Worm (Caenorhabditis elegans) whole organism, L4 larva: Measurements from ENCODE around the gene his-16.
A peak's percentile ranks its signal among the peaks of the same experiment; 100 is the strongest.

Experiments used
- D1046.2 ChIP-seq: fragments of 200-800 bp; sonication (Bioruptor generic); IDR thresholded peaks from 2 replicates; pipeline ENCODE4 v1.3.6; 2022; ENCODE audit warnings: missing genetic modification characterization, missing compliant biosample characterization
- F26F4.8 ChIP-seq: fragments of 200-800 bp; sonication (Bioruptor generic); conservative IDR thresholded peaks from 2 replicates; pipeline ENCODE4 v1.3.6; 2022; ENCODE audit warnings: missing genetic modification characterization, missing compliant biosample characterization
- F44E2.7 ChIP-seq: fragments of 200-800 bp; sonication (Bioruptor generic); IDR thresholded peaks from 2 replicates; pipeline ENCODE4 v2.1.2; 2022; ENCODE audit warnings: missing genetic modification characterization, missing compliant biosample characterization
- T20F7.1 ChIP-seq: fragments of 200-800 bp; sonication (Bioruptor generic); optimal IDR thresholded peaks from 2 replicates; lab custom pipeline; 2018; ENCODE audit warnings: mild to moderate bottlenecking, missing genetic modification characterization, missing compliant biosample characterization
- T26A8.4 ChIP-seq: fragments of 200-800 bp; sonication (Bioruptor generic); IDR thresholded peaks from 2 replicates; pipeline ENCODE4 v1.3.6; 2022; ENCODE audit warnings: missing genetic modification characterization, missing compliant biosample characterization
- Y5F2A.4 ChIP-seq: fragments of 200-800 bp; sonication (Bioruptor generic); optimal IDR thresholded peaks from 2 replicates; lab custom pipeline; 2018; ENCODE audit warnings: mild to moderate bottlenecking, missing genetic modification characterization, missing compliant biosample characterization
- Y75B8A.6 ChIP-seq: fragments of 200-800 bp; sonication (Bioruptor generic); IDR thresholded peaks from 2 replicates; pipeline ENCODE4 v1.3.6; 2022; ENCODE audit warnings: missing genetic modification reagents, missing genetic modification characterization, missing compliant biosample characterization
- aly-2 ChIP-seq: sonication (generic microtip); optimal IDR thresholded peaks from 2 replicates; lab custom pipeline; 2018; ENCODE audit warnings: missing biosample characterization, missing genetic modification characterization
- attf-4 ChIP-seq: sonication (generic microtip); optimal IDR thresholded peaks from 3 replicates; lab custom pipeline; 2017; ENCODE audit warnings: missing biosample characterization, missing genetic modification characterization
- ceh-82 ChIP-seq: sonication (generic microtip); optimal IDR thresholded peaks from 2 replicates; lab custom pipeline; 2017; ENCODE audit warnings: missing biosample characterization, missing genetic modification characterization
- ces-1 ChIP-seq: fragments of 150-350 bp; sonication (generic microtip); optimal IDR thresholded peaks from 4 replicates; lab custom pipeline; 2014; ENCODE audit warnings: missing biosample characterization, missing genetic modification reagents, missing genetic modification characterization
- cey-2 ChIP-seq: sonication (generic microtip); optimal IDR thresholded peaks from 3 replicates; lab custom pipeline; 2017; ENCODE audit warnings: missing genetic modification characterization, mild to moderate bottlenecking, missing compliant biosample characterization, antibody characterized with exemption, borderline replicate concordance; ENCODE audit not compliant: insufficient read depth
- daf-19 ChIP-seq: fragments of 200-800 bp; sonication (Bioruptor generic); conservative IDR thresholded peaks from 2 replicates; pipeline ENCODE4 v1.3.6; 2022; ENCODE audit warnings: missing genetic modification characterization, missing compliant biosample characterization
- dmd-8 ChIP-seq: fragments of 200-800 bp; sonication (Bioruptor generic); IDR thresholded peaks from 2 replicates; pipeline ENCODE4 v1.3.6; 2022; ENCODE audit warnings: missing genetic modification characterization, missing compliant biosample characterization
- duxl-1 ChIP-seq: sonication (generic microtip); optimal IDR thresholded peaks from 2 replicates; lab custom pipeline; 2016; ENCODE audit warnings: mild to moderate bottlenecking, missing genetic modification characterization, moderate library complexity, missing compliant biosample characterization; ENCODE audit not compliant: poor library complexity
- dve-1 ChIP-seq: sonication (generic microtip); optimal IDR thresholded peaks from 2 replicates; lab custom pipeline; 2017; ENCODE audit warnings: antibody characterized with exemption, mild to moderate bottlenecking, missing genetic modification characterization, missing compliant biosample characterization; ENCODE audit not compliant: insufficient read depth
- egl-43 ChIP-seq: fragments of 200-800 bp; sonication (Bioruptor generic); IDR thresholded peaks from 2 replicates; pipeline ENCODE4 v1.3.6; 2022; ENCODE audit warnings: missing genetic modification reagents, missing genetic modification characterization, missing compliant biosample characterization
- jun-1 ChIP-seq: fragments of 150-350 bp; optimal IDR thresholded peaks from 2 replicates; lab custom pipeline; 2014; ENCODE audit warnings: missing biosample characterization, missing genetic modification reagents, missing genetic modification characterization
- lin-13 ChIP-seq: fragments of 150-350 bp; optimal IDR thresholded peaks from 2 replicates; lab custom pipeline; 2014; ENCODE audit warnings: missing biosample characterization, missing genetic modification reagents, missing genetic modification characterization
- lin-15B ChIP-seq: fragments of 150-350 bp; sonication (generic microtip); optimal IDR thresholded peaks from 3 replicates; lab custom pipeline; 2014; ENCODE audit warnings: missing biosample characterization, missing genetic modification characterization
- lin-29 ChIP-seq: fragments of 200-800 bp; sonication (Bioruptor generic); IDR thresholded peaks from 2 replicates; pipeline ENCODE4 v1.3.6; 2022; ENCODE audit warnings: missing genetic modification reagents, missing genetic modification characterization, missing compliant biosample characterization
- lin-38 ChIP-seq: fragments of 200-800 bp; sonication (Bioruptor generic); IDR thresholded peaks from 2 replicates; pipeline ENCODE4 v1.3.6; 2022; ENCODE audit warnings: missing genetic modification reagents, missing genetic modification characterization, missing compliant biosample characterization
- lir-3 ChIP-seq: sonication (generic microtip); optimal IDR thresholded peaks from 2 replicates; lab custom pipeline; 2016; ENCODE audit warnings: mild to moderate bottlenecking, missing genetic modification characterization, missing compliant biosample characterization
- lsy-2 ChIP-seq, 2 experiments: fragments of 150-350 bp in 1 of 2; sonication (generic microtip) in 1 of 2; optimal IDR thresholded peaks; 2 replicates each; lab custom pipeline; 2014 to 2017; ENCODE audit warnings: missing biosample characterization in 2 of 2, missing genetic modification characterization in 2 of 2
- madf-9 ChIP-seq: fragments of 200-800 bp; sonication (Bioruptor generic); conservative IDR thresholded peaks from 2 replicates; pipeline ENCODE4 v1.3.6; 2022; ENCODE audit warnings: missing genetic modification reagents, missing genetic modification characterization, missing compliant biosample characterization
- mdl-1 ChIP-seq, 2 experiments: fragments of 150-350 bp in 1 of 2; sonication (generic microtip) in 1 of 2; optimal IDR thresholded peaks; 2 replicates each; lab custom pipeline; 2014 to 2017; ENCODE audit warnings: missing biosample characterization in 2 of 2, missing genetic modification characterization in 2 of 2
- mdt-29 ChIP-seq: fragments of 200-800 bp; sonication (Bioruptor generic); IDR thresholded peaks from 2 replicates; pipeline ENCODE4 v1.3.6; 2022; ENCODE audit warnings: missing genetic modification reagents, missing genetic modification characterization, missing compliant biosample characterization
- mes-2 ChIP-seq: sonication (generic microtip); optimal IDR thresholded peaks from 2 replicates; lab custom pipeline; 2016; ENCODE audit warnings: missing genotype, mild to moderate bottlenecking, missing genetic modification characterization, missing compliant biosample characterization; ENCODE audit not compliant: poor library complexity, severe bottlenecking
- mxl-2 ChIP-seq: fragments of 200-800 bp; sonication (Bioruptor generic); conservative IDR thresholded peaks from 2 replicates; pipeline ENCODE4 v1.3.6; 2022; ENCODE audit warnings: missing genetic modification reagents, missing genetic modification characterization, missing compliant biosample characterization
- mxl-3 ChIP-seq: fragments of 200-800 bp; sonication (Bioruptor generic); optimal IDR thresholded peaks from 2 replicates; lab custom pipeline; 2018; ENCODE audit warnings: mild to moderate bottlenecking, missing genetic modification characterization, missing compliant biosample characterization
- nhr-10 ChIP-seq: fragments of 150-350 bp; optimal IDR thresholded peaks from 2 replicates; lab custom pipeline; 2014; ENCODE audit warnings: missing biosample characterization, missing genetic modification characterization
- nhr-11 ChIP-seq: fragments of 150-350 bp; optimal IDR thresholded peaks from 2 replicates; lab custom pipeline; 2014; ENCODE audit warnings: missing biosample characterization, missing genetic modification characterization
- nhr-111 ChIP-seq: fragments of 200-800 bp; sonication (Bioruptor generic); optimal IDR thresholded peaks from 2 replicates; lab custom pipeline; 2018; ENCODE audit warnings: mild to moderate bottlenecking, missing genetic modification characterization, missing compliant biosample characterization
- nhr-25 ChIP-seq: sonication (generic microtip); optimal IDR thresholded peaks from 2 replicates; lab custom pipeline; 2017; ENCODE audit warnings: missing genetic modification characterization, mild to moderate bottlenecking, missing compliant biosample characterization, antibody characterized with exemption, moderate library complexity, borderline replicate concordance; ENCODE audit not compliant: insufficient read depth
- nhr-28 ChIP-seq: fragments of 150-350 bp; optimal IDR thresholded peaks from 2 replicates; lab custom pipeline; 2014; ENCODE audit warnings: missing biosample characterization, missing genetic modification characterization
- nhr-41 ChIP-seq: fragments of 200-800 bp; sonication (Bioruptor generic); IDR thresholded peaks from 2 replicates; pipeline ENCODE4 v1.3.6; 2022; ENCODE audit warnings: missing genetic modification reagents, missing genetic modification characterization, missing compliant biosample characterization
- nhr-76 ChIP-seq: fragments of 150-350 bp; optimal IDR thresholded peaks from 2 replicates; lab custom pipeline; 2014; ENCODE audit warnings: missing biosample characterization, missing genetic modification characterization
- pha-4 ChIP-seq, 2 experiments: fragments of 150-350 bp in 1 of 2; fragments of 200-800 bp in 1 of 2; sonication (Bioruptor generic) in 1 of 2; IDR thresholded peaks in 1 of 2; optimal IDR thresholded peaks in 1 of 2; 2 replicates each; pipeline versions ENCODE4 v1.3.6 to Lab custom; 2014 to 2022; ENCODE audit warnings: missing genetic modification characterization in 2 of 2, missing genetic modification reagents in 2 of 2, missing biosample characterization in 1 of 2, missing compliant biosample characterization in 1 of 2
- php-3 ChIP-seq: fragments of 200-800 bp; sonication (Bioruptor generic); IDR thresholded peaks from 2 replicates; pipeline ENCODE4 v1.3.6; 2022; ENCODE audit warnings: missing genetic modification reagents, missing genetic modification characterization, missing compliant biosample characterization
- pqm-1 ChIP-seq: sonication (generic microtip); optimal IDR thresholded peaks from 2 replicates; lab custom pipeline; 2017; ENCODE audit warnings: missing biosample characterization, missing genetic modification characterization
- sdz-12 ChIP-seq: fragments of 200-800 bp; sonication (Bioruptor generic); optimal IDR thresholded peaks from 2 replicates; lab custom pipeline; 2018; ENCODE audit warnings: mild to moderate bottlenecking, missing genetic modification characterization, missing compliant biosample characterization
- set-16 ChIP-seq: fragments of 200-800 bp; sonication (Bioruptor generic); IDR thresholded peaks from 2 replicates; pipeline ENCODE4 v1.3.6; 2022; ENCODE audit warnings: missing genetic modification reagents, missing genetic modification characterization, missing compliant biosample characterization
- unc-62 ChIP-seq, 3 experiments: fragments of 150-350 bp in 1 of 3; sonication (generic microtip); optimal IDR thresholded peaks in 2 of 3; peaks in 1 of 3; 1 replicate in 1 of 3; 2 replicates in 2 of 3; lab custom pipeline; 2014 to 2017; ENCODE audit warnings: missing biosample characterization in 3 of 3, missing genetic modification characterization in 3 of 3, missing genetic modification reagents in 3 of 3, missing genotype in 1 of 3
- vab-7 ChIP-seq: fragments of 200-800 bp; sonication (Bioruptor generic); IDR thresholded peaks from 2 replicates; pipeline ENCODE4 v1.3.6; 2022; ENCODE audit warnings: missing genetic modification reagents, missing genetic modification characterization, missing compliant biosample characterization
- zag-1 ChIP-seq: fragments of 150-350 bp; optimal IDR thresholded peaks from 2 replicates; lab custom pipeline; 2014; ENCODE audit warnings: missing biosample characterization, missing genetic modification characterization
- zip-2 ChIP-seq: fragments of 150-350 bp; optimal IDR thresholded peaks from 2 replicates; lab custom pipeline; 2014; ENCODE audit warnings: missing biosample characterization, missing genetic modification characterization
- ztf-11 ChIP-seq: fragments of 150-350 bp; optimal IDR thresholded peaks from 2 replicates; lab custom pipeline; 2014; ENCODE audit warnings: missing biosample characterization, missing genetic modification characterization

Gene his-16

DNA sequence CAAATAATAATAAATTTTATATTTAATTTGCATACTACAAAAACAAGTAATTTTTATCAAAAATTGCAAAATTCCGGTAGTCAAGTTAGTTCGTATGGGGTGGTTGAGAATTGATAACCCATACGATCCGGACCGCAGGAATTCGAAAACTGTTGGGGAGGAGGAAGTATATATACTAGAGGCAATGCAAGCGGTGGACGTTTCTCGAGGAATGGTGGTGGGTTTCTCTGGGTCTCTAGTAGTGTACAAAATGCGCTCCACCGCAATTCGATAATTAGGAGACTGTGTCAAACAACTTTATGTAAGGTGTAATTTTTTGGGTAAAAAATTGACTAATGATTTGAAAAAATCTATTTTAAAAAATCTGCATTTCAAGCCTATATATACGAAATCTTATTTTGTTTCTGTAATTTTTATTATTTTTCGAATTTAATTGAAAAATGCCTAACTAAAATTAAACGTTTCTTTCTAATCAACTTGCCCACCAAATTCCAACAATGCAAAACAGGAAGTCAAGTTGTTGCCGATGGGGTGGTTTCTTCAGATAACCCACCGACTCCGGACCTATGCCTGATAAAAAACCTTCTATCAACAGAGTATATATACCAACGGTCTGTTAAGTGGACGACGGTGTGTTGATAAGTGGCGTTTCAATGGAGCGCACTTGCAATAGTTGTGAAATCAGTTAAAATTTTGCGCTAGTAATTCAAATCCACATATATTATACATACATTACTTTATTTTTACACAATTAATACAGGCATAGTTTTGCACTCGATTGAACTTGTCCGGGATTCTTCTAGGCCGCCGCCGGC is 16.6 kb upstream of the his-16 start (continued):
- peak; percentile 94 for TF ChIP-seq egl-43 (GFP tag; lab: Robert Waterston, UW)
- TF ChIP-seq zag-1 (tag; lab: Kevin White, UChicago) = no peak
- no peak for TF ChIP-seq aly-2 (tag; lab: Kevin White, UChicago)
- peak; percentile 42; the same call in 1 of the 2 replicates for TF ChIP-seq nhr-41 (GFP tag; lab: Robert Waterston, UW)
- peak; percentile 89 for TF ChIP-seq madf-9 (GFP tag; lab: Robert Waterston, UW)
- TF ChIP-seq nhr-10 (tag; lab: Kevin White, UChicago) = no peak
- no peak for TF ChIP-seq cey-2
- TF ChIP-seq pqm-1 = peak; percentile 35
- peak; percentile 50 for TF ChIP-seq nhr-28
- peak; percentile 59 for TF ChIP-seq mdt-29 (GFP tag; lab: Robert Waterston, UW)
- no peak for TF ChIP-seq ztf-11
- TF ChIP-seq dmd-8 = peak; percentile 85
- peak; percentile 84; the same call in 1 of the 2 replicates for TF ChIP-seq Y75B8A.6 (GFP tag; lab: Robert Waterston, UW)
- no peak for TF ChIP-seq attf-4 (tag; lab: Kevin White, UChicago)
- TF ChIP-seq daf-19 (GFP tag; lab: Robert Waterston, UW) = no peak
- peak in 1 of 2 experiments; percentile 98 for TF ChIP-seq unc-62 (GFP tag; optimal IDR thresholded peaks at IDR 0.05 in 1 of 2; lab: Kevin White, UChicago)
- no peak for TF ChIP-seq unc-62 (tag; optimal IDR thresholded peaks at IDR 0.05; lab: Kevin White, UChicago)
- TF ChIP-seq nhr-111 (GFP tag; lab: Kevin White, UChicago) = peak; percentile 71
- TF ChIP-seq mdl-1 (tag; optimal IDR thresholded peaks at IDR 0.05; lab: Kevin White, UChicago) = peak; percentile 10 to 11
- peak; percentile 92 for TF ChIP-seq lin-38 (GFP tag; lab: Robert Waterston, UW)
- TF ChIP-seq duxl-1 (tag; lab: Kevin White, UChicago) = peak; percentile 93
- no peak for TF ChIP-seq nhr-76 (tag; lab: Kevin White, UChicago)
- TF ChIP-seq jun-1 (tag; lab: Kevin White, UChicago) = peak; percentile 65
- TF ChIP-seq lsy-2 (tag; optimal IDR thresholded peaks at IDR 0.05; lab: Kevin White, UChicago) = peak; percentile 38 to 93
- peak; percentile 37 for TF ChIP-seq Y5F2A.4 (GFP tag; lab: Kevin White, UChicago)
- peak; percentile 79; the same call in 1 of the 2 replicates for TF ChIP-seq F44E2.7
- 0 out of 2 replicates have a peak, but pooled peaks have one; percentile 8 for TF ChIP-seq set-16 (GFP tag; lab: Robert Waterston, UW)
- TF ChIP-seq sdz-12 (GFP tag; lab: Kevin White, UChicago) = no peak
- TF ChIP-seq T20F7.1 = no peak
- TF ChIP-seq ces-1 = peak; percentile 20
- TF ChIP-seq vab-7 (GFP tag; lab: Robert Waterston, UW) = peak; percentile 86
- TF ChIP-seq nhr-11 (tag; lab: Kevin White, UChicago) = peak; percentile 87
- TF ChIP-seq pha-4 (GFP tag; IDR thresholded peaks at IDR 0.05; lab: Robert Waterston, UW) = peak; percentile 94
- peak; percentile 71 for TF ChIP-seq pha-4 (tag; optimal IDR thresholded peaks at IDR 0.05; lab: Kevin White, UChicago)
- no peak for TF ChIP-seq ceh-82 (tag; lab: Kevin White, UChicago)
- TF ChIP-seq nhr-25 (tag; lab: Kevin White, UChicago) = peak; percentile 82
- peak; percentile 87 for TF ChIP-seq T26A8.4 (GFP tag; lab: Robert Waterston, UW)
- peak; percentile 65; the same call in 1 of the 2 replicates for TF ChIP-seq F26F4.8 (GFP tag; lab: Robert Waterston, UW)
- peak; percentile 69 for TF ChIP-seq zip-2 (tag; lab: Kevin White, UChicago)
- TF ChIP-seq lin-13 (GFP tag; lab: Kevin White, UChicago) = peak; percentile 89
- TF ChIP-seq lin-15B (tag; lab: Kevin White, UChicago) = no peak
- peak; percentile 86 for TF ChIP-seq D1046.2 (GFP tag; lab: Robert Waterston, UW)
- peak; percentile 95 for TF ChIP-seq dve-1
- peak; percentile 94 for TF ChIP-seq mes-2 (tag; lab: Kevin White, UChicago)
- TF ChIP-seq php-3 (GFP tag; lab: Robert Waterston, UW) = peak; percentile 50; the same call in 1 of the 2 replicates
- TF ChIP-seq lir-3 (tag; lab: Kevin White, UChicago) = peak; percentile 67
- peak; percentile 24 for TF ChIP-seq mxl-3 (GFP tag; lab: Kevin White, UChicago)
- peak; percentile 56; the same call in 1 of the 2 replicates for TF ChIP-seq mxl-2
- TF ChIP-seq lin-29 (GFP tag; lab: Robert Waterston, UW) = peak; percentile 66; the same call in 1 of the 2 replicates
